Worm (Caenorhabditis elegans) whole organism, L4 larva: ENCODE measurements around the gene grd-5.

Experiments used
- hlh-11 ChIP-seq: fragments of 200-800 bp; sonication (Bioruptor generic); optimal IDR thresholded peaks from 2 replicates; lab custom pipeline; 2018; ENCODE audit warnings: mild to moderate bottlenecking, missing genetic modification characterization, missing compliant biosample characterization
- lin-39 ChIP-seq: fragments of 150-350 bp; optimal IDR thresholded peaks from 2 replicates; lab custom pipeline; 2014; ENCODE audit warnings: missing biosample characterization, missing genetic modification reagents, missing genetic modification characterization
- nhr-111 ChIP-seq: fragments of 200-800 bp; sonication (Bioruptor generic); optimal IDR thresholded peaks from 2 replicates; lab custom pipeline; 2018; ENCODE audit warnings: mild to moderate bottlenecking, missing genetic modification characterization, missing compliant biosample characterization
- pha-4 ChIP-seq, 2 experiments: fragments of 150-350 bp in 1 of 2; fragments of 200-800 bp in 1 of 2; sonication (Bioruptor generic) in 1 of 2; IDR thresholded peaks in 1 of 2; optimal IDR thresholded peaks in 1 of 2; 2 replicates each; pipeline versions ENCODE4 v1.3.6 to Lab custom; 2014 to 2022; ENCODE audit warnings: missing genetic modification characterization in 2 of 2, missing genetic modification reagents in 2 of 2, missing biosample characterization in 1 of 2, missing compliant biosample characterization in 1 of 2
- snpc-1.2 ChIP-seq: fragments of 200-800 bp; sonication (Bioruptor generic); IDR thresholded peaks from 2 replicates; pipeline ENCODE4 v1.3.6; 2022; ENCODE audit warnings: missing genetic modification reagents, missing genetic modification characterization, missing compliant biosample characterization
- snpc-4 ChIP-seq: fragments of 150-350 bp; optimal IDR thresholded peaks from 2 replicates; lab custom pipeline; 2014; ENCODE audit warnings: missing biosample characterization, missing genetic modification characterization

ce11 chrV:8610633-8611404, 8.0 kb upstream of the grd-5 start, which contains the start of gene fip-4:
- TF ChIP-seq snpc-4 (tag; lab: Kevin White, UChicago) (no peak), nhr-111 (GFP tag; lab: Kevin White, UChicago) (no peak), hlh-11 (tag; lab: Kevin White, UChicago) (peak; percentile 45), snpc-1.2 (GFP tag; lab: Robert Waterston, UW) (no peak), pha-4 (GFP tag; IDR thresholded peaks at IDR 0.05; lab: Robert Waterston, UW) (no peak), pha-4 (tag; optimal IDR thresholded peaks at IDR 0.05; lab: Kevin White, UChicago) (peak; percentile 92), lin-39 (tag; lab: Kevin White, UChicago) (no peak)
